Fruit fly (Drosophila melanogaster) whole organism, embryonic: Measurements from ENCODE around the gene Adck5.

Experiments
- Bgb ChIP-seq: fragments of 200-800 bp; sonication (Bioruptor generic); IDR thresholded peaks from 2 replicates; pipeline ENCODE4 v1.3.6; 2022; ENCODE audit warnings: missing biosample characterization, missing genetic modification characterization; ENCODE audit not compliant: partially characterized antibody
- Blimp-1 ChIP-seq: fragments of 200-800 bp; sonication (Bioruptor generic); optimal IDR thresholded peaks from 3 replicates; lab custom pipeline; 2018; ENCODE audit warnings: missing biosample characterization, missing genetic modification characterization, mild to moderate bottlenecking, moderate library complexity, missing genetic modification reagents
- CG10654 ChIP-seq: fragments of 200-800 bp; sonication (Bioruptor generic); optimal IDR thresholded peaks from 2 replicates; lab custom pipeline; 2016; ENCODE audit warnings: missing biosample characterization, missing genetic modification characterization
- CG11560 ChIP-seq: fragments of 200-800 bp; sonication (Bioruptor generic); IDR thresholded peaks from 3 replicates; pipeline ENCODE4 v1.3.6; 2022; ENCODE audit warnings: missing biosample characterization, missing genetic modification characterization
- CG11723 ChIP-seq: fragments of 200-800 bp; sonication (Bioruptor generic); optimal IDR thresholded peaks from 2 replicates; lab custom pipeline; 2017; ENCODE audit warnings: missing biosample characterization, mild to moderate bottlenecking, missing genetic modification characterization
- CG12236 ChIP-seq: fragments of 200-800 bp; sonication (Bioruptor generic); optimal IDR thresholded peaks from 2 replicates; lab custom pipeline; 2016; ENCODE audit warnings: missing biosample characterization, missing genetic modification characterization
- CG13775 ChIP-seq: fragments of 200-800 bp; sonication (Bioruptor generic); optimal IDR thresholded peaks from 3 replicates; lab custom pipeline; 2017; ENCODE audit warnings: missing biosample characterization, mild to moderate bottlenecking, missing genetic modification characterization
- CG1603 ChIP-seq: fragments of 200-800 bp; sonication (Bioruptor generic); optimal IDR thresholded peaks from 2 replicates; lab custom pipeline; 2019; ENCODE audit warnings: missing biosample characterization, mild to moderate bottlenecking, missing genetic modification characterization, moderate library complexity
- CG17328 ChIP-seq: fragments of 200-800 bp; sonication (Bioruptor generic); IDR thresholded peaks from 2 replicates; pipeline ENCODE4 v1.3.6; 2022; ENCODE audit warnings: missing biosample characterization, missing genetic modification characterization
- CG17359 ChIP-seq: fragments of 200-800 bp; sonication (Bioruptor generic); optimal IDR thresholded peaks from 3 replicates; lab custom pipeline; 2018; ENCODE audit warnings: missing biosample characterization, mild to moderate bottlenecking, missing genetic modification characterization, moderate library complexity
- CG1792 ChIP-seq: fragments of 200-800 bp; sonication (Bioruptor generic); optimal IDR thresholded peaks from 2 replicates; lab custom pipeline; 2016; ENCODE audit warnings: missing biosample characterization, missing genetic modification characterization
- CG18764 ChIP-seq: fragments of 200-800 bp; sonication (Bioruptor generic); optimal IDR thresholded peaks from 3 replicates; lab custom pipeline; 2016; ENCODE audit warnings: missing biosample characterization, missing genetic modification characterization
- CG3065 ChIP-seq: fragments of 200-800 bp; sonication (Bioruptor generic); optimal IDR thresholded peaks from 2 replicates; lab custom pipeline; 2016; ENCODE audit warnings: missing biosample characterization, missing genetic modification characterization
- CG31388 ChIP-seq: fragments of 200-800 bp; sonication (Bioruptor generic); optimal IDR thresholded peaks from 2 replicates; lab custom pipeline; 2016; ENCODE audit warnings: missing biosample characterization, missing genetic modification characterization
- CG31441 ChIP-seq: fragments of 200-800 bp; sonication (Bioruptor generic); IDR thresholded peaks from 2 replicates; pipeline ENCODE4 v1.3.6; 2022; ENCODE audit warnings: missing biosample characterization, missing genetic modification characterization
- CG33557 ChIP-seq: fragments of 200-800 bp; sonication (Bioruptor generic); optimal IDR thresholded peaks from 2 replicates; lab custom pipeline; 2019; ENCODE audit warnings: missing biosample characterization, mild to moderate bottlenecking, missing genetic modification characterization, moderate library complexity
- CG34224 ChIP-seq: fragments of 200-800 bp; sonication (Bioruptor generic); IDR thresholded peaks from 3 replicates; pipeline ENCODE4 v1.3.6; 2022; ENCODE audit warnings: missing biosample characterization, missing genetic modification characterization; ENCODE audit not compliant: partially characterized antibody
- CG4282 ChIP-seq: fragments of 200-800 bp; sonication (Bioruptor generic); optimal IDR thresholded peaks from 2 replicates; lab custom pipeline; 2016; ENCODE audit warnings: missing biosample characterization, missing genetic modification characterization
- CG4328 ChIP-seq: fragments of 200-800 bp; sonication (Bioruptor generic); optimal IDR thresholded peaks from 3 replicates; lab custom pipeline; 2017; ENCODE audit warnings: missing biosample characterization, missing genetic modification reagents, missing genetic modification characterization
- CG7839 ChIP-seq: fragments of 200-800 bp; sonication (Bioruptor generic); optimal IDR thresholded peaks from 3 replicates; lab custom pipeline; 2018; ENCODE audit warnings: missing biosample characterization, mild to moderate bottlenecking, missing genetic modification characterization, moderate library complexity
- CTCF ChIP-seq: fragments of 200-800 bp; sonication (Bioruptor generic); optimal IDR thresholded peaks from 2 replicates; lab custom pipeline; 2017; ENCODE audit warnings: missing biosample characterization, mild to moderate bottlenecking, missing genetic modification characterization, moderate library complexity
- Deaf1 ChIP-seq: fragments of 200-800 bp; optimal IDR thresholded peaks from 3 replicates; lab custom pipeline; 2019; ENCODE audit warnings: missing biosample characterization, mild to moderate bottlenecking, missing genetic modification characterization, moderate library complexity
- HLHmδ ChIP-seq: fragments of 200-800 bp; sonication (Bioruptor generic); optimal IDR thresholded peaks from 2 replicates; lab custom pipeline; 2018; ENCODE audit warnings: missing biosample characterization, mild to moderate bottlenecking, missing genetic modification characterization, moderate library complexity
- Max ChIP-seq: fragments of 200-800 bp; sonication (Bioruptor generic); optimal IDR thresholded peaks from 2 replicates; lab custom pipeline; 2016; ENCODE audit warnings: missing biosample characterization, mild to moderate bottlenecking, missing genetic modification characterization
- Spps ChIP-seq: fragments of 200-800 bp; sonication (Bioruptor generic); optimal IDR thresholded peaks from 2 replicates; lab custom pipeline; 2018; ENCODE audit warnings: missing biosample characterization, mild to moderate bottlenecking, missing genetic modification characterization
- Ssrp ChIP-seq: fragments of 200-800 bp; sonication (Bioruptor generic); optimal IDR thresholded peaks from 2 replicates; lab custom pipeline; 2018; ENCODE audit warnings: missing biosample characterization, mild to moderate bottlenecking, missing genetic modification characterization, moderate library complexity
- al ChIP-seq: fragments of 200-800 bp; sonication (Bioruptor generic); IDR thresholded peaks from 2 replicates; pipeline ENCODE4 v1.3.6; 2022; ENCODE audit warnings: missing biosample characterization, missing genetic modification characterization
- ato ChIP-seq: fragments of 200-800 bp; sonication (Bioruptor generic); IDR thresholded peaks from 2 replicates; pipeline ENCODE4 v1.3.6; 2022; ENCODE audit warnings: missing biosample characterization, missing genetic modification characterization; ENCODE audit not compliant: partially characterized antibody
- cwo ChIP-seq: fragments of 200-800 bp; sonication (Bioruptor generic); optimal IDR thresholded peaks from 3 replicates; lab custom pipeline; 2017; ENCODE audit warnings: missing biosample characterization, missing genetic modification characterization, mild to moderate bottlenecking, moderate library complexity, missing genetic modification reagents
- danr ChIP-seq: fragments of 200-800 bp; sonication (Bioruptor generic); IDR thresholded peaks from 2 replicates; pipeline ENCODE4 v1.3.6; 2022; ENCODE audit warnings: missing biosample characterization, missing genetic modification characterization
- dati ChIP-seq: fragments of 200-800 bp; sonication (Bioruptor generic); IDR thresholded peaks from 2 replicates; pipeline ENCODE4 v1.3.6; 2022; ENCODE audit warnings: missing biosample characterization, missing genetic modification characterization
- dimm ChIP-seq: fragments of 200-800 bp; sonication (Bioruptor generic); IDR thresholded peaks from 2 replicates; pipeline ENCODE4 v1.3.6; 2022; ENCODE audit warnings: missing biosample characterization, missing genetic modification characterization
- disco-r ChIP-seq: fragments of 200-800 bp; sonication (Bioruptor generic); optimal IDR thresholded peaks from 2 replicates; lab custom pipeline; 2016; ENCODE audit warnings: missing biosample characterization, missing genetic modification characterization
- dpn ChIP-seq, 2 experiments: fragments of 200-800 bp; sonication (Bioruptor generic); optimal IDR thresholded peaks; 3 replicates each; lab custom pipeline; 2016; ENCODE audit warnings: missing biosample characterization in 2 of 2, missing genetic modification characterization in 2 of 2
- eve ChIP-seq, 2 experiments: fragments of >200 bp; optimal IDR thresholded peaks; 2 replicates each; lab custom pipeline; 2017; ENCODE audit warnings: missing biosample characterization in 2 of 2, missing genetic modification characterization in 2 of 2
- fu2 ChIP-seq: fragments of 200-800 bp; sonication (Bioruptor generic); optimal IDR thresholded peaks from 2 replicates; lab custom pipeline; 2016; ENCODE audit warnings: missing biosample characterization, missing genetic modification characterization
- gcm ChIP-seq: fragments of 200-800 bp; sonication (Bioruptor generic); optimal IDR thresholded peaks from 2 replicates; lab custom pipeline; 2019; ENCODE audit warnings: missing biosample characterization, mild to moderate bottlenecking, missing genetic modification characterization, moderate library complexity
- gfzf ChIP-seq: fragments of 200-800 bp; sonication (Bioruptor generic); optimal IDR thresholded peaks from 2 replicates; lab custom pipeline; 2016; ENCODE audit warnings: missing biosample characterization, mild to moderate bottlenecking, missing genetic modification characterization, moderate library complexity
- gsb-n ChIP-seq: fragments of 200-800 bp; sonication (Bioruptor generic); optimal IDR thresholded peaks from 3 replicates; lab custom pipeline; 2018; ENCODE audit warnings: missing biosample characterization, mild to moderate bottlenecking, missing genetic modification characterization
- kay ChIP-seq: fragments of 200-800 bp; sonication (Bioruptor generic); optimal IDR thresholded peaks from 2 replicates; lab custom pipeline; 2016; ENCODE audit warnings: missing biosample characterization, missing genetic modification characterization
- kni ChIP-seq: fragments of 200-800 bp; sonication (Bioruptor generic); optimal IDR thresholded peaks from 3 replicates; lab custom pipeline; 2017; ENCODE audit warnings: mild to moderate bottlenecking, missing biosample characterization, missing genetic modification reagents, missing genetic modification characterization
- lab ChIP-seq: fragments of 200-800 bp; sonication (Bioruptor generic); optimal IDR thresholded peaks from 3 replicates; lab custom pipeline; 2017; ENCODE audit warnings: missing biosample characterization, missing genetic modification characterization, mild to moderate bottlenecking, moderate library complexity, missing genetic modification reagents
- phol ChIP-seq: fragments of 200-800 bp; sonication (Bioruptor generic); optimal IDR thresholded peaks from 3 replicates; lab custom pipeline; 2018; ENCODE audit warnings: missing biosample characterization, mild to moderate bottlenecking, missing genetic modification characterization, moderate library complexity
- pzg ChIP-seq: fragments of 200-800 bp; sonication (Bioruptor generic); optimal IDR thresholded peaks from 3 replicates; lab custom pipeline; 2018; ENCODE audit warnings: missing biosample characterization, mild to moderate bottlenecking, missing genetic modification characterization, moderate library complexity
- sc ChIP-seq, 3 experiments: fragments of >200 bp in 2 of 3; fragments of 200-800 bp in 1 of 3; sonication (Bioruptor generic) in 1 of 3; optimal IDR thresholded peaks; 2 replicates in 2 of 3; 3 replicates in 1 of 3; lab custom pipeline; 2017; ENCODE audit warnings: mild to moderate bottlenecking in 1 of 3, missing biosample characterization in 1 of 3, missing genetic modification characterization in 1 of 3, missing genetic modification reagents in 1 of 3
- slp2 ChIP-seq: fragments of 200-800 bp; sonication (Bioruptor generic); optimal IDR thresholded peaks from 2 replicates; lab custom pipeline; 2016; ENCODE audit warnings: missing biosample characterization, missing genetic modification characterization
- stwl ChIP-seq: fragments of 200-800 bp; sonication (Bioruptor generic); optimal IDR thresholded peaks from 3 replicates; lab custom pipeline; 2018; ENCODE audit warnings: missing biosample characterization, mild to moderate bottlenecking, missing genetic modification characterization, moderate library complexity
- tin ChIP-seq: fragments of 200-800 bp; sonication (Bioruptor generic); optimal IDR thresholded peaks from 3 replicates; lab custom pipeline; 2016; ENCODE audit warnings: missing biosample characterization, missing genetic modification characterization

The Adck5 gene

DNA sequence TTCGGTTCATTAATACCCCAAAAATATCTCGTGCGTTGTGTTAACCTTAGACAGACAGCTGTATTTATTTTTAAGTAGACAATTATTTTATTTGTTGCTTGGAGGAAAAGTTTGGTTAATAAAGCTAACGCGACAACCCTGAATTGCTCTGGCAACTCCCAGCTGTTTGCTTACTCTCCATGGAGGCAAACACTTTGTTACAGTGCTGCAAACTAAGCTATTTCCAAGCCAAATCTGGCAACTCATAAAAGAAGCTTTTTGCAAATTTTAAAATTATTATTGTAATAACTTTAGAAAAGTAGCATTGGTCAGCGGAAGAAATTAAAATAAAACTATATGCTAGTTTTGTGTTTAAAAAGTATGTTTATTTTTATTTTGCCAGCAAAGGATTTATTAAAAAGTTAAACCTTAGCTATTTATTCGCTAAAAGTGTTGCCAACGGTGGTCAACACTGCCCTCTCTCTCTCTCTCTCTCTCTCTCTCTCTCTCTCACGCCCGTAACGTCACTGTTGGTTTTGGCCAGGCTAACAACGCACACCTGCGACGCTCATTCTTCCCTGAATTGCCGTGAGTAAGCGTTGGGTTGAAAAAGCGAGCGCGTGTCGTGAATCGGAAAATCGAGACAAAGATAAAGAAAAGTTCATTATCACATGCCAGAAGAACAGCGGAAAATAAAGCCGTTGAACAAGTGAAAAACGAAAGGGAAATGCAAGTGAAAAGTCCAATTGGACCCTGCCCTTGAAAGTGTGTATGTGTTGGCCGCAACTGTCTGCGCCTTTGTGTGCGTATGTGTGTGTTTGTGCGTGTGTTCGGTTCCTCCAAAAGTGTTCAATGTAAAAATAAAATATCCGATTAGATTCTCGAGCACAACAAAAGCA is 45.9 kb downstream of the Adck5 start (continued):
- peak; percentile 24 for TF ChIP-seq pzg (GFP tag; lab: Kevin White, UChicago)
- peak; percentile 97 for TF ChIP-seq lab (GFP tag; lab: Kevin White, UChicago)
- TF ChIP-seq danr (GFP tag; lab: Robert Waterston, UW) = peak; percentile 89
- peak; percentile 98 for TF ChIP-seq Blimp-1 (GFP tag; lab: Kevin White, UChicago)
- peak; percentile 53 for TF ChIP-seq Max (GFP tag; lab: Kevin White, UChicago)
- peak; percentile 79 for TF ChIP-seq gsb-n
- TF ChIP-seq CG11560 (tag; lab: Robert Waterston, UW) = peak; percentile 79
- peak; percentile 81 for TF ChIP-seq fu2 (GFP tag; lab: Kevin White, UChicago)
- TF ChIP-seq Ssrp = peak; percentile 68
- TF ChIP-seq gcm (GFP tag; lab: Kevin White, UChicago) = peak; percentile 82
- peak; percentile 42 for TF ChIP-seq CG4328 (GFP tag; lab: Kevin White, UChicago)
- no peak for TF ChIP-seq Bgb
- TF ChIP-seq tin = peak; percentile 79
- TF ChIP-seq CG34224 (GFP tag; lab: Robert Waterston, UW) = no peak
- peak; percentile 30 for TF ChIP-seq CG33557
- peak; percentile 91 for TF ChIP-seq CG1603 (tag; lab: Kevin White, UChicago)
- TF ChIP-seq CG17328 (GFP tag; lab: Robert Waterston, UW) = peak; percentile 93
- no peak for TF ChIP-seq eve (GFP tag; optimal IDR thresholded peaks at IDR 0.05; lab: Kevin White, UChicago)
- peak; percentile 79 for TF ChIP-seq kni (GFP tag; lab: Kevin White, UChicago)
- no peak for TF ChIP-seq sc (optimal IDR thresholded peaks at IDR 0.05; lab: Kevin White, UChicago)
- peak; percentile 71 for TF ChIP-seq sc (GFP tag; optimal IDR thresholded peaks at IDR 0.05; lab: Kevin White, UChicago)
- TF ChIP-seq CG17359 (tag; lab: Kevin White, UChicago) = peak; percentile 91
- peak; percentile 39 for TF ChIP-seq CTCF
- peak; percentile 27 for TF ChIP-seq stwl
- TF ChIP-seq dpn (GFP tag; optimal IDR thresholded peaks at IDR 0.05; lab: Kevin White, UChicago) = peak; percentile 87 to 91
- peak; percentile 50 for TF ChIP-seq CG3065 (GFP tag; lab: Kevin White, UChicago)
- peak; percentile 91 for TF ChIP-seq al (GFP tag; lab: Robert Waterston, UW)
- TF ChIP-seq CG31441 (GFP tag; lab: Robert Waterston, UW) = peak; percentile 72
- peak; percentile 60 for TF ChIP-seq CG31388 (GFP tag; lab: Kevin White, UChicago)
- peak; percentile 62 for TF ChIP-seq kay
- no peak for TF ChIP-seq gfzf (GFP tag; lab: Kevin White, UChicago)
- TF ChIP-seq dimm (GFP tag; lab: Robert Waterston, UW) = 0 out of 2 replicates have a peak, but pooled peaks have one; percentile 8
- TF ChIP-seq CG18764 (GFP tag; lab: Kevin White, UChicago) = peak; percentile 86
- TF ChIP-seq CG10654 (GFP tag; lab: Kevin White, UChicago) = peak; percentile 84
- peak; percentile 57 for TF ChIP-seq CG12236
- peak; percentile 49 for TF ChIP-seq HLHmδ (GFP tag; lab: Kevin White, UChicago)
- TF ChIP-seq disco-r (GFP tag; lab: Kevin White, UChicago) = peak; percentile 75
- peak; percentile 83 for TF ChIP-seq CG13775
- TF ChIP-seq dati (GFP tag; lab: Robert Waterston, UW) = peak; percentile 87
- TF ChIP-seq Spps (tag; lab: Kevin White, UChicago) = peak; percentile 51
- no peak for TF ChIP-seq ato (GFP tag; lab: Robert Waterston, UW)
- TF ChIP-seq phol = peak; percentile 79
- TF ChIP-seq cwo (GFP tag; lab: Kevin White, UChicago) = peak; percentile 81
- peak; percentile 83 for TF ChIP-seq slp2 (GFP tag; lab: Kevin White, UChicago)
- TF ChIP-seq Deaf1 (tag; lab: Kevin White, UChicago) = peak; percentile 56
- peak; percentile 48 for TF ChIP-seq CG11723 (GFP tag; lab: Kevin White, UChicago)
- TF ChIP-seq CG4282 (GFP tag; lab: Kevin White, UChicago) = peak; percentile 30
- peak; percentile 85 for TF ChIP-seq CG1792 (GFP tag; lab: Kevin White, UChicago)
- peak; percentile 78 for TF ChIP-seq CG7839 (tag; lab: Kevin White, UChicago)
